Fruit fly (Drosophila melanogaster) whole organism: ENCODE data around the gene CG15578.

Experiments used
- pan ChIP-seq: fragments of >200 bp; optimal IDR thresholded peaks from 2 replicates; lab custom pipeline; 2017
- psq ChIP-seq: fragments of >200 bp; optimal IDR thresholded peaks from 2 replicates; lab custom pipeline; 2017
- usp ChIP-seq: fragments of >200 bp; optimal IDR thresholded peaks from 2 replicates; lab custom pipeline; 2017; ENCODE audit warnings: missing biosample characterization, missing genetic modification characterization, mixed read lengths

DNA sequence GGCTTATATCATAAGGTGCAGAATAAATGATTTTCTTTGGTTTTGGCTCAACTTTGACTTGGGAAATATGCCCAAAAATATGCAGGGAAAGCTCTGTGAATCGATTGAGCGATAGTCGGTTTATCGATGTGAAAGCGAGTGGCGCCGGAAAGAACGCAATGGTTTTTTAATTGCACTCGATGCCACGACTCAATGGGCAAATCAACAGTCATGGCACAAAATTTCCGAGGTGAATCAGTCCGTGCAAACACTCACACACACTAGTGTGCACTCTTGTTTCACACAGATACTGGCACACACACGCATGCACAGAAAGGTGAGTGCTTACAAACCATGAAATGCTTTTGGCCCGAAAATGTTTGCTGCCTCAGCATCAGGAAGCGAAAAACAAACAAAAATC is 37.6 kb downstream of the CG15578 start:
- no peak for TF ChIP-seq usp (GFP tag; lab: Kevin White, UChicago)
- TF ChIP-seq psq (lab: Kevin White, UChicago) = no peak
- no peak for TF ChIP-seq pan (lab: Kevin White, UChicago)
